Worm (Caenorhabditis elegans) whole organism, L2 larva: Measurements from ENCODE around the gene Y2H9A.4.

Experiments used
- C34F6.9 ChIP-seq: fragments of 150-350 bp; optimal IDR thresholded peaks from 2 replicates; lab custom pipeline; 2014; ENCODE audit warnings: missing biosample characterization, missing genetic modification characterization
- F13H6.1 ChIP-seq: sonication (generic microtip); optimal IDR thresholded peaks from 2 replicates; lab custom pipeline; 2016; ENCODE audit warnings: missing genetic modification characterization, missing compliant biosample characterization
- R02D3.7 ChIP-seq: fragments of 150-350 bp; optimal IDR thresholded peaks from 2 replicates; lab custom pipeline; 2014; ENCODE audit warnings: missing biosample characterization, missing genetic modification characterization
- Y55F3AM.14 ChIP-seq: fragments of 200-800 bp; sonication (Bioruptor generic); optimal IDR thresholded peaks from 2 replicates; lab custom pipeline; 2018; ENCODE audit warnings: mild to moderate bottlenecking, missing genetic modification characterization, missing compliant biosample characterization
- aly-2 ChIP-seq: fragments of 150-350 bp; optimal IDR thresholded peaks from 2 replicates; lab custom pipeline; 2014; ENCODE audit warnings: missing biosample characterization, missing genetic modification characterization
- blmp-1 ChIP-seq: sonication (generic microtip); optimal IDR thresholded peaks from 2 replicates; lab custom pipeline; 2017; ENCODE audit warnings: missing genetic modification characterization, mild to moderate bottlenecking, missing compliant biosample characterization, antibody characterized with exemption, moderate library complexity; ENCODE audit not compliant: insufficient read depth
- ceh-82 ChIP-seq: fragments of 150-350 bp; optimal IDR thresholded peaks from 2 replicates; lab custom pipeline; 2014; ENCODE audit warnings: missing biosample characterization, missing genetic modification characterization
- crh-2 ChIP-seq: sonication (generic microtip); optimal IDR thresholded peaks from 2 replicates; lab custom pipeline; 2017; ENCODE audit warnings: missing biosample characterization, missing genetic modification characterization
- dmd-4 ChIP-seq: sonication (generic microtip); optimal IDR thresholded peaks from 2 replicates; lab custom pipeline; 2017; ENCODE audit warnings: missing biosample characterization, missing genetic modification characterization
- egl-27 ChIP-seq: sonication (generic microtip); optimal IDR thresholded peaks from 3 replicates; lab custom pipeline; 2017; ENCODE audit warnings: missing biosample characterization, missing genetic modification reagents, missing genetic modification characterization
- elt-3 ChIP-seq: sonication (generic microtip); optimal IDR thresholded peaks from 2 replicates; lab custom pipeline; 2017; ENCODE audit warnings: missing biosample characterization, missing genetic modification characterization
- fos-1 ChIP-seq: fragments of 150-350 bp; optimal IDR thresholded peaks from 2 replicates; lab custom pipeline; 2014; ENCODE audit warnings: missing biosample characterization, missing genetic modification characterization
- gmeb-1 ChIP-seq: fragments of 150-350 bp; optimal IDR thresholded peaks from 2 replicates; lab custom pipeline; 2014; ENCODE audit warnings: missing biosample characterization, missing genetic modification characterization
- lin-39 ChIP-seq: fragments of 150-350 bp; optimal IDR thresholded peaks from 2 replicates; lab custom pipeline; 2014; ENCODE audit warnings: missing biosample characterization, missing genetic modification reagents, missing genetic modification characterization
- lsy-2 ChIP-seq, 2 experiments: fragments of 150-350 bp in 1 of 2; sonication (generic microtip) in 1 of 2; optimal IDR thresholded peaks; 2 replicates each; lab custom pipeline; 2014 to 2017; ENCODE audit warnings: missing biosample characterization in 2 of 2, missing genetic modification characterization in 2 of 2
- mab-5 ChIP-seq: fragments of 150-350 bp; optimal IDR thresholded peaks from 2 replicates; lab custom pipeline; 2014; ENCODE audit warnings: missing biosample characterization, missing genetic modification characterization
- nhr-11 ChIP-seq: fragments of 150-350 bp; optimal IDR thresholded peaks from 2 replicates; lab custom pipeline; 2014; ENCODE audit warnings: missing biosample characterization, missing genetic modification characterization
- nhr-12 ChIP-seq: fragments of 150-350 bp; optimal IDR thresholded peaks from 2 replicates; lab custom pipeline; 2014; ENCODE audit warnings: missing biosample characterization, missing genetic modification characterization
- nhr-129 ChIP-seq: fragments of 150-350 bp; optimal IDR thresholded peaks from 2 replicates; lab custom pipeline; 2014; ENCODE audit warnings: missing biosample characterization, missing genetic modification characterization
- nhr-21 ChIP-seq: fragments of 150-350 bp; optimal IDR thresholded peaks from 2 replicates; lab custom pipeline; 2014; ENCODE audit warnings: missing biosample characterization, missing genetic modification characterization
- nhr-23 ChIP-seq: fragments of 150-350 bp; optimal IDR thresholded peaks from 2 replicates; lab custom pipeline; 2014; ENCODE audit warnings: missing biosample characterization, missing genetic modification reagents, missing genetic modification characterization
- nhr-237 ChIP-seq: fragments of 150-350 bp; optimal IDR thresholded peaks from 2 replicates; lab custom pipeline; 2014; ENCODE audit warnings: missing biosample characterization, missing genetic modification characterization
- nhr-25 ChIP-seq: fragments of 150-350 bp; sonication (generic microtip); optimal IDR thresholded peaks from 3 replicates; lab custom pipeline; 2014; ENCODE audit warnings: missing biosample characterization, missing genetic modification characterization
- peb-1 ChIP-seq: fragments of 150-350 bp; optimal IDR thresholded peaks from 2 replicates; lab custom pipeline; 2014; ENCODE audit warnings: missing biosample characterization, missing genetic modification characterization
- skn-1 ChIP-seq: sonication (generic microtip); optimal IDR thresholded peaks from 2 replicates; lab custom pipeline; 2017; ENCODE audit warnings: missing biosample characterization, missing genetic modification characterization
- sma-3 ChIP-seq: sonication (generic microtip); optimal IDR thresholded peaks from 2 replicates; lab custom pipeline; 2016; ENCODE audit warnings: missing genetic modification reagents, missing genetic modification characterization, missing compliant biosample characterization
- sma-9 ChIP-seq, 2 experiments: fragments of 150-350 bp in 1 of 2; sonication (generic microtip) in 1 of 2; optimal IDR thresholded peaks; 2 replicates each; lab custom pipeline; 2014 to 2016; ENCODE audit warnings: missing genetic modification characterization in 2 of 2, mild to moderate bottlenecking in 1 of 2, missing biosample characterization in 1 of 2, missing compliant biosample characterization in 1 of 2, missing genetic modification reagents in 1 of 2, moderate library complexity in 1 of 2
- snpc-4 ChIP-seq: fragments of 150-350 bp; optimal IDR thresholded peaks from 2 replicates; lab custom pipeline; 2014; ENCODE audit warnings: missing biosample characterization, missing genetic modification characterization
- unc-39 ChIP-seq: fragments of 150-350 bp; optimal IDR thresholded peaks from 2 replicates; lab custom pipeline; 2014; ENCODE audit warnings: missing biosample characterization, missing genetic modification characterization
- unc-55 ChIP-seq: fragments of 150-350 bp; sonication (generic microtip); optimal IDR thresholded peaks from 3 replicates; lab custom pipeline; 2014; ENCODE audit warnings: missing biosample characterization, missing genetic modification reagents, missing genetic modification characterization
- zag-1 ChIP-seq: fragments of 150-350 bp; optimal IDR thresholded peaks from 2 replicates; lab custom pipeline; 2014; ENCODE audit warnings: missing biosample characterization, missing genetic modification characterization
- ztf-4 ChIP-seq: fragments of 150-350 bp; optimal IDR thresholded peaks from 2 replicates; lab custom pipeline; 2014; ENCODE audit warnings: missing biosample characterization, missing genetic modification characterization

The Y2H9A.4 gene

ce11 chrV:13445229-13445949 is at the start of gene Y2H9A.4:
TSS of gene Y2H9A.4 (plus strand) at chrV:13445899.
- peak; percentile 23 for TF ChIP-seq C34F6.9 (tag; lab: Kevin White, UChicago)
- TF ChIP-seq mab-5 = peak; percentile 28
- TF ChIP-seq unc-39 (tag; lab: Kevin White, UChicago) = no peak
- TF ChIP-seq peb-1 (tag; lab: Kevin White, UChicago) = no peak
- peak; percentile 53 for TF ChIP-seq fos-1
- TF ChIP-seq crh-2 = peak; percentile 56
- TF ChIP-seq nhr-25 (tag; lab: Kevin White, UChicago) = peak; percentile 31

- TF ChIP-seq nhr-129 (tag; lab: Kevin White, UChicago) (peak; percentile 17), dmd-4 (tag; lab: Kevin White, UChicago) (no peak), zag-1 (tag; lab: Kevin White, UChicago) (peak; percentile 48), Y55F3AM.14 (GFP tag; lab: Kevin White, UChicago) (peak; percentile 39)
Measured at ce11 chrV:13396426-13396825, 49.3 kb upstream of the Y2H9A.4 start.

ce11 chrV:13401669-13402068 is 44.0 kb upstream of the Y2H9A.4 start:
- no peak for TF ChIP-seq nhr-23 (tag; lab: Kevin White, UChicago)
- no peak for TF ChIP-seq nhr-21 (tag; lab: Kevin White, UChicago)
- no peak for TF ChIP-seq blmp-1 (tag; lab: Kevin White, UChicago)

DNA sequence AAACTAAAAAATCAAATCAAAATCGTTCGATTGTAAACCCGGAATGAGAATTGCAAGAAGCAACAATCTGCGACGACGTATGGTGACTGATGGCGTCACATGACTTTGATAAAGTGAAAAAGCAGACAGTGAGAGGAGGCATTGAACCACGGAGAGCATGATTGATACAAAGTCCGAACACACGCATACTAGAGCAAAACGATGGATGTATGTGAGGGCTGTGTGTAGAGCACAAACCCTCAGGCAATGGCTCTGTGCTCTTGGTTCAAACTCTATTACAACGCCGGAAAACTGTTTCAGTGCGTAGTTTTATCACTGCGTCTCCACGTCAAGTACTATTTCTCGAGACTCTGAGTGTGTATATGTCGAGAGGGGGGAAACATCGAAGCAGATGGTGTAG is 43.2 kb upstream of the Y2H9A.4 start:
- no peak for TF ChIP-seq ceh-82 (tag; lab: Kevin White, UChicago)
- TF ChIP-seq nhr-23 (tag; lab: Kevin White, UChicago) = no peak
- TF ChIP-seq sma-3 (GFP tag; lab: Kevin White, UChicago) = no peak
- peak; percentile 42 for TF ChIP-seq sma-9 (GFP tag; optimal IDR thresholded peaks at IDR 0.05; lab: Kevin White, UChicago)
- TF ChIP-seq sma-9 (tag; optimal IDR thresholded peaks at IDR 0.05; lab: Kevin White, UChicago) = no peak
- no peak for TF ChIP-seq egl-27
- TF ChIP-seq F13H6.1 (tag; lab: Kevin White, UChicago) = peak; percentile 3
- no peak for TF ChIP-seq R02D3.7 (tag; lab: Kevin White, UChicago)
- no peak for TF ChIP-seq peb-1 (tag; lab: Kevin White, UChicago)
- TF ChIP-seq ztf-4 = no peak
- no peak for TF ChIP-seq aly-2 (tag; lab: Kevin White, UChicago)
- peak; percentile 4 for TF ChIP-seq unc-55 (GFP tag; lab: Kevin White, UChicago)
- no peak for TF ChIP-seq nhr-11 (tag; lab: Kevin White, UChicago)
- no peak for TF ChIP-seq nhr-237
- peak; percentile 80 for TF ChIP-seq nhr-129 (tag; lab: Kevin White, UChicago)
- TF ChIP-seq gmeb-1 (tag; lab: Kevin White, UChicago) = no peak
- TF ChIP-seq lin-39 = peak; percentile 72
- TF ChIP-seq C34F6.9 (tag; lab: Kevin White, UChicago) = peak; percentile 31
- TF ChIP-seq crh-2 = no peak
- TF ChIP-seq lsy-2 (tag; optimal IDR thresholded peaks at IDR 0.05; lab: Kevin White, UChicago) = peak in 1 of 2 experiments; percentile 18
- no peak for TF ChIP-seq elt-3 (tag; lab: Kevin White, UChicago)
- TF ChIP-seq snpc-4 (tag; lab: Kevin White, UChicago) = no peak
- no peak for TF ChIP-seq skn-1 (tag; lab: Kevin White, UChicago)
- no peak for TF ChIP-seq dmd-4 (tag; lab: Kevin White, UChicago)
- no peak for TF ChIP-seq Y55F3AM.14 (GFP tag; lab: Kevin White, UChicago)
- no peak for TF ChIP-seq blmp-1 (tag; lab: Kevin White, UChicago)
- TF ChIP-seq mab-5 = no peak
- TF ChIP-seq nhr-21 (tag; lab: Kevin White, UChicago) = no peak
- TF ChIP-seq nhr-12 (tag; lab: Kevin White, UChicago) = no peak

DNA sequence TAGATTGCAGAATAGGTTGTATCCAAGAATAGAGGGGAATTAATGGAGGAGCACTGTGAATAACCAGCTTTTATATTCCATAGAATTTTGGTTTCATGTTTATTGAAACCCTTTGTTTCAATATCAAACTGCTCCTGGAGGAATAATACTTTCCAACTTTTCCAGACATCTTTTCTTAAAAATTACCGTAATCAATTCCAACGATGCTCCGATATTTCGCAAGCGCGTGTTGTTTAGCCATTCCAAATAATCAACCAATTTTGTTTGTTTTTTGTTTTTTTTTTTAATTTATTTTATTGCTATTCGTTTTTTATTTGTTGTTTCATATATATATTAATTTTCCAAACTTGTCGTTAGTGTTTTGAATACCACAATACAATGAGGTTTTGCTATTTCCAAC is 39.7 kb upstream of the Y2H9A.4 start, which contains the start of gene cutl-1:
Gene cutl-1 (minus strand): TSS at position 83 of the 400 bp plus-strand sequence.
- TF ChIP-seq lsy-2 (tag; optimal IDR thresholded peaks at IDR 0.05; lab: Kevin White, UChicago) (peak in 1 of 2 experiments; percentile 32), Y55F3AM.14 (GFP tag; lab: Kevin White, UChicago) (no peak)
